Fruit fly (Drosophila melanogaster) whole organism, wandering third instar larva: Measurements from ENCODE around the gene raptor.

ENCODE experiments used
- Abd-B ChIP-seq: fragments of >200 bp; optimal IDR thresholded peaks from 2 replicates; lab custom pipeline; 2017; ENCODE audit warnings: missing biosample characterization, missing genetic modification characterization
- CG32264 ChIP-seq: fragments of 200-800 bp; sonication (Bioruptor generic); optimal IDR thresholded peaks from 2 replicates; lab custom pipeline; 2016; ENCODE audit warnings: missing biosample characterization, missing genetic modification characterization
- CrebA ChIP-seq: fragments of 200-800 bp; sonication (Bioruptor generic); optimal IDR thresholded peaks from 2 replicates; lab custom pipeline; 2016; ENCODE audit warnings: missing biosample characterization, mild to moderate bottlenecking, missing genetic modification characterization, borderline replicate concordance
- Dfd ChIP-seq: fragments of >200 bp; optimal IDR thresholded peaks from 2 replicates; lab custom pipeline; 2017; ENCODE audit warnings: missing biosample characterization, missing genetic modification characterization
- Dif ChIP-seq: fragments of 200-275, 200-300 bp; sonication (Bioruptor generic); optimal IDR thresholded peaks from 2 replicates; lab custom pipeline; 2018; ENCODE audit warnings: missing biosample characterization, missing genetic modification characterization; ENCODE audit not compliant: partially characterized antibody
- GATAd ChIP-seq: sonication (Bioruptor generic); optimal IDR thresholded peaks from 2 replicates; lab custom pipeline; 2016; ENCODE audit warnings: missing biosample characterization, missing genetic modification characterization
- HLH106 ChIP-seq: fragments of 200-800 bp; optimal IDR thresholded peaks from 3 replicates; lab custom pipeline; 2019; ENCODE audit warnings: missing biosample characterization, mild to moderate bottlenecking, missing genetic modification characterization, moderate library complexity
- Hnf4 ChIP-seq: fragments of 200-800 bp; sonication (Bioruptor generic); optimal IDR thresholded peaks from 2 replicates; lab custom pipeline; 2016; ENCODE audit warnings: missing biosample characterization, mild to moderate bottlenecking, missing genetic modification characterization
- Hr78 ChIP-seq: fragments of >200 bp; optimal IDR thresholded peaks from 2 replicates; lab custom pipeline; 2017; ENCODE audit warnings: missing biosample characterization, missing genetic modification characterization
- Hr83 ChIP-seq: fragments of 200-300 bp; sonication (Bioruptor generic); optimal IDR thresholded peaks from 2 replicates; lab custom pipeline; 2016; ENCODE audit warnings: missing biosample characterization, mild to moderate bottlenecking, missing genetic modification characterization, moderate library complexity; ENCODE audit not compliant: poor library complexity, severe bottlenecking
- Jra ChIP-seq: sonication (Bioruptor generic); optimal IDR thresholded peaks from 2 replicates; lab custom pipeline; 2016; ENCODE audit warnings: missing biosample characterization, missing genetic modification characterization
- Mio ChIP-seq: sonication (Bioruptor generic); optimal IDR thresholded peaks from 2 replicates; lab custom pipeline; 2016; ENCODE audit warnings: missing biosample characterization, missing genetic modification characterization
- Myc ChIP-seq: fragments of >200 bp; optimal IDR thresholded peaks from 2 replicates; lab custom pipeline; 2017
- br ChIP-seq: fragments of 200-800 bp; sonication (Bioruptor generic); optimal IDR thresholded peaks from 2 replicates; lab custom pipeline; 2016; ENCODE audit warnings: missing biosample characterization, missing genetic modification characterization
- brk ChIP-seq: fragments of 200-800 bp; sonication (Bioruptor generic); optimal IDR thresholded peaks from 2 replicates; lab custom pipeline; 2016; ENCODE audit warnings: missing biosample characterization, mild to moderate bottlenecking, missing genetic modification characterization
- dmrt93B ChIP-seq: fragments of 200-800 bp; sonication (Bioruptor generic); optimal IDR thresholded peaks from 2 replicates; lab custom pipeline; 2018; ENCODE audit warnings: missing biosample characterization, mild to moderate bottlenecking, missing genetic modification characterization
- dsf ChIP-seq: sonication (Bioruptor generic); optimal IDR thresholded peaks from 2 replicates; lab custom pipeline; 2016; ENCODE audit warnings: missing biosample characterization, missing genetic modification characterization, borderline replicate concordance
- ey ChIP-seq: fragments of 200-800 bp; sonication (Bioruptor generic); optimal IDR thresholded peaks from 2 replicates; lab custom pipeline; 2016; ENCODE audit warnings: missing biosample characterization, missing genetic modification characterization
- foxo ChIP-seq, 2 experiments: fragments of 200-800 bp; sonication (Bioruptor generic); optimal IDR thresholded peaks; 2 replicates in 1 of 2; 3 replicates in 1 of 2; lab custom pipeline; 2016 to 2017; ENCODE audit warnings: missing biosample characterization in 2 of 2, missing genetic modification characterization in 2 of 2
- h ChIP-seq: fragments of 200-800 bp; sonication (Bioruptor generic); optimal IDR thresholded peaks from 3 replicates; lab custom pipeline; 2016; ENCODE audit warnings: missing biosample characterization, mild to moderate bottlenecking, missing genetic modification characterization
- jim ChIP-seq: fragments of 175-275, 200-325 bp; sonication (Bioruptor generic); optimal IDR thresholded peaks from 2 replicates; lab custom pipeline; 2016; ENCODE audit warnings: missing biosample characterization, mild to moderate bottlenecking, missing genetic modification characterization
- lola ChIP-seq: fragments of >200 bp; optimal IDR thresholded peaks from 2 replicates; lab custom pipeline; 2017; ENCODE audit warnings: missing biosample characterization, missing genetic modification characterization
- sv ChIP-seq: fragments of 200-800 bp; sonication (Bioruptor generic); optimal IDR thresholded peaks from 3 replicates; lab custom pipeline; 2016; ENCODE audit warnings: missing biosample characterization, missing genetic modification characterization
- tai ChIP-seq: sonication (Bioruptor generic); optimal IDR thresholded peaks from 2 replicates; lab custom pipeline; 2016; ENCODE audit warnings: missing biosample characterization, missing genetic modification characterization

The raptor gene

dm6 chrX:6037180-6037946, 52.6 kb downstream of the raptor start, which contains the start of the genes rux and MCTS1 (continued):
- peak; percentile 52 for TF ChIP-seq brk (GFP tag; lab: Kevin White, UChicago)
- TF ChIP-seq foxo (GFP tag; optimal IDR thresholded peaks at IDR 0.05; lab: Kevin White, UChicago), result peak in 1 of 2 experiments; percentile 52
- TF ChIP-seq Mio (GFP tag; lab: Kevin White, UChicago), result no peak
- TF ChIP-seq HLH106 (tag; lab: Kevin White, UChicago), result peak; percentile 29
- TF ChIP-seq GATAd, result peak; percentile 60
- peak; percentile 35 for TF ChIP-seq h (GFP tag; lab: Kevin White, UChicago)
- TF ChIP-seq, all 38 proteins: peak for 18

DNA sequence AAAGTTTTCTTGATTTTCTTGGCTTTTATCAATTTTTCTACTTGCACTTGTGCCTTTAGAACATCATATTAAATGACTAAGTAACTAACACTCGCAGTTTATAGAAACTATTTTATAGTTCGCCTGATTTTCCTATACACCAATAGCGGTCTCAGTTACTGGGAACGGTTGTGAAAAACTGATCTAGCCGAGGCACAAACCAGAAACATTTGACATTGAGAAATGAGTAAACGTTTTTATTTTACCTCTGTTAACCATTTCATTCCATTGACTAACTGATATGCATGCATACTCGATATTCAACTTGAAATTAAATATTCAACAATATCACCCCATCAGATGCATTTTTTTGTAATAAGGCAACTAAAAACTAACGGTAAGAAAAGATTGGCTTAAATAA, 54.6 kb downstream of the raptor start:
- TF ChIP-seq jim (no peak), ey (GFP tag; lab: Kevin White, UChicago) (no peak), br (GFP tag; lab: Kevin White, UChicago) (no peak), h (GFP tag; lab: Kevin White, UChicago) (no peak), foxo (GFP tag; optimal IDR thresholded peaks at IDR 0.05; lab: Kevin White, UChicago) (no peak), tai (GFP tag; lab: Kevin White, UChicago) (peak; percentile 26), Mio (GFP tag; lab: Kevin White, UChicago) (no peak), Myc (lab: Kevin White, UChicago) (peak; percentile 83)

- TF ChIP-seq CrebA (GFP tag; lab: Kevin White, UChicago) (no peak), HLH106 (tag; lab: Kevin White, UChicago) (no peak), foxo (GFP tag; optimal IDR thresholded peaks at IDR 0.05; lab: Kevin White, UChicago) (no peak), Dfd (GFP tag; lab: Kevin White, UChicago) (no peak), Hr83 (no peak), jim (no peak)
These were observed 55.3 kb downstream of the raptor start for dm6 chrX:6034741-6035140.

DNA sequence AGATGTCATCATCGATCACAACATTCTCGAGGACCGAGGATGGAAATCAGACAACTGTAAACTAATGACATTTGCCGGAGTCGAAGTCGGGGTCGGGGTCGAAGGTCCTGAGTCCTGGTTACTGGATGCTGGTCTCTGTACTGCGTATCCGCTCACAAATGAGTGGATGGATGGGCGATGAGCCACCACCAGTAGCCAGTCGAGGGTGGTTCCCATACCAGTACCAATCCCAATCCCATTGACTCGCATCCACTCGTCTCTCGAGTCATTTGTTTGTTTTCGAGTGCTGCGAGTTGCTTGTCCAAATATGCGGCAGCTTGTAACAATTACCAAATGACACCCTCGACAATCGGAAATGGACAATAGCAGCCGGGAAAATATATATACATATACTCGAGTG, 57.2 kb downstream of the raptor start:
- TF ChIP-seq GATAd, result no peak
- TF ChIP-seq br (GFP tag; lab: Kevin White, UChicago), result no peak
- no peak for TF ChIP-seq sv (GFP tag; lab: Kevin White, UChicago)
- TF ChIP-seq Dif (GFP tag; lab: Kevin White, UChicago), result no peak
- TF ChIP-seq Dfd (GFP tag; lab: Kevin White, UChicago), result no peak
- no peak for TF ChIP-seq dmrt93B (GFP tag; lab: Kevin White, UChicago)
- no peak for TF ChIP-seq Hr83
- no peak for TF ChIP-seq lola (GFP tag; lab: Kevin White, UChicago)
- TF ChIP-seq dsf (GFP tag; lab: Kevin White, UChicago), result no peak
- TF ChIP-seq CG32264 (GFP tag; lab: Kevin White, UChicago), result no peak
- TF ChIP-seq tai (GFP tag; lab: Kevin White, UChicago), result no peak
- TF ChIP-seq Abd-B (GFP tag; lab: Kevin White, UChicago), result no peak
- TF ChIP-seq Hr78 (GFP tag; lab: Kevin White, UChicago), result no peak
- TF ChIP-seq Hnf4 (GFP tag; lab: Kevin White, UChicago), result no peak
- no peak for TF ChIP-seq Jra (GFP tag; lab: Kevin White, UChicago)
- TF ChIP-seq, all 38 proteins: peak for 0
